Fruit fly (Drosophila melanogaster): ENCODE results near the gene fid.

dm6 chr3R:26031968-26032610 is 62.2 kb downstream of the fid start:
- TF ChIP-seq brk (GFP tag; optimal IDR thresholded peaks at IDR 0.05) (no peak), sage (GFP tag; optimal IDR thresholded peaks at IDR 0.05) (no peak), br (GFP tag; optimal IDR thresholded peaks at IDR 0.05) (no peak), dmrt93B (GFP tag; optimal IDR thresholded peaks at IDR 0.05) (no peak), sv (GFP tag; optimal IDR thresholded peaks at IDR 0.05) (no peak), dsf (GFP tag; optimal IDR thresholded peaks at IDR 0.05; ENCODE audit: borderline replicate concordance) (no peak), Dfd (GFP tag; optimal IDR thresholded peaks at IDR 0.05) (peak; percentile 22), Mio (GFP tag; optimal IDR thresholded peaks at IDR 0.05) (no peak)

All from whole organism, wandering third instar larva.